Fruit fly (Drosophila melanogaster): ENCODE measurements around the gene mamo.

The mamo gene

dm6 chrX:13995977-13996723 is 5.8 kb upstream of the mamo start, which contains the start of gene ben (continued):
- TF ChIP-seq Doc3 (GFP tag; IDR thresholded peaks at IDR 0.05; ENCODE audit: partially characterized antibody) (no peak), HHEX (GFP tag; optimal IDR thresholded peaks at IDR 0.05) (peak; percentile 74), Oaz (GFP tag; IDR thresholded peaks at IDR 0.05) (peak; percentile 43; the same call in 1 of the 2 replicates), GATAe (GFP tag; conservative IDR thresholded peaks at IDR 0.05) (no peak), sob (GFP tag; IDR thresholded peaks at IDR 0.05) (peak; percentile 83), Jarid2 (GFP tag; optimal IDR thresholded peaks at IDR 0.05) (peak; percentile 40), CG15601 (tag; optimal IDR thresholded peaks at IDR 0.05) (peak; percentile 75), CG11560 (tag; IDR thresholded peaks at IDR 0.05) (no peak; the same call in 2 of the 3 replicates), lov (optimal IDR thresholded peaks at IDR 0.05) (no peak), lov (GFP tag; IDR thresholded peaks at IDR 0.05) (0 out of 3 replicates have a peak, but pooled peaks have one; percentile 35), CG17568 (GFP tag; optimal IDR thresholded peaks at IDR 0.05) (peak; percentile 45), zfh1 (GFP tag; IDR thresholded peaks at IDR 0.05) (peak; percentile 78), gsb-n (tag; optimal IDR thresholded peaks at IDR 0.05) (peak; percentile 68), pita (GFP tag; optimal IDR thresholded peaks at IDR 0.05) (no peak), CG13123 (GFP tag; optimal IDR thresholded peaks at IDR 0.05) (peak; percentile 61), Oli (tag; optimal IDR thresholded peaks at IDR 0.05) (peak; percentile 86), YL-1 (GFP tag; optimal IDR thresholded peaks at IDR 0.05) (peak; percentile 50), disco-r (GFP tag; optimal IDR thresholded peaks at IDR 0.05) (peak; percentile 61), CG14860 (GFP tag; IDR thresholded peaks at IDR 0.05; ENCODE audit: partially characterized antibody) (no peak), insv (GFP tag; optimal IDR thresholded peaks at IDR 0.05) (peak in 1 of 2 experiments; percentile 85), fu2 (GFP tag; optimal IDR thresholded peaks at IDR 0.05) (peak; percentile 82), CG3838 (GFP tag; optimal IDR thresholded peaks at IDR 0.05) (peak; percentile 56), MBD-R2 (GFP tag; IDR thresholded peaks at IDR 0.05) (peak; percentile 73), CG12104 (GFP tag; optimal IDR thresholded peaks at IDR 0.05) (peak; percentile 72), D19B (GFP tag; optimal IDR thresholded peaks at IDR 0.05) (peak; percentile 60), onecut (GFP tag; IDR thresholded peaks at IDR 0.05) (peak; percentile 70), B-H2 (GFP tag; optimal IDR thresholded peaks at IDR 0.05) (peak; percentile 66), CG6813 (GFP tag; optimal IDR thresholded peaks at IDR 0.05) (peak; percentile 63), HmgD (GFP tag; optimal IDR thresholded peaks at IDR 0.05) (peak; percentile 93), cg (GFP tag; optimal IDR thresholded peaks at IDR 0.05) (peak; percentile 89), CG2202 (tag; optimal IDR thresholded peaks at IDR 0.05) (peak; percentile 54), hb (GFP tag; IDR thresholded peaks at IDR 0.05; ENCODE audit: partially characterized antibody) (no peak), CG9876 (GFP tag; optimal IDR thresholded peaks at IDR 0.05) (peak; percentile 54), odd (GFP tag; optimal IDR thresholded peaks at IDR 0.05) (peak; percentile 60), Optix (GFP tag; IDR thresholded peaks at IDR 0.05) (peak; percentile 72), sqz (GFP tag; optimal IDR thresholded peaks at IDR 0.05) (peak; percentile 66), CG11695 (GFP tag; IDR thresholded peaks at IDR 0.05) (peak; percentile 75; the same call in 2 of the 3 replicates), lola (GFP tag; optimal IDR thresholded peaks at IDR 0.05) (peak in 2 of 3 experiments; percentile 27 to 84), CG31388 (GFP tag; optimal IDR thresholded peaks at IDR 0.05) (peak; percentile 10), CG8089 (GFP tag; optimal IDR thresholded peaks at IDR 0.05) (peak; percentile 82), CG10543 (GFP tag; optimal IDR thresholded peaks at IDR 0.05) (peak; percentile 88), PHDP (tag; optimal IDR thresholded peaks at IDR 0.05) (peak; percentile 79), CG17186 (GFP tag; optimal IDR thresholded peaks at IDR 0.05) (peak; percentile 72), Fer1 (GFP tag; optimal IDR thresholded peaks at IDR 0.05) (no peak), inv (GFP tag; IDR thresholded peaks at IDR 0.05; ENCODE audit: partially characterized antibody) (no peak), Fer3 (tag; optimal IDR thresholded peaks at IDR 0.05) (peak; percentile 75), slou (GFP tag; optimal IDR thresholded peaks at IDR 0.05) (peak; percentile 73), lab (GFP tag; optimal IDR thresholded peaks at IDR 0.05) (peak; percentile 84)

Data from whole organism, embryonic.